Worm (Caenorhabditis elegans) whole organism, early embryonic: ENCODE measurements around the gene ZK218.4.

Source experiments
- F13C5.2 ChIP-seq: sonication (generic microtip); optimal IDR thresholded peaks from 2 replicates; lab custom pipeline; 2017; ENCODE audit warnings: mild to moderate bottlenecking, missing genetic modification characterization, inconsistent platforms, missing compliant biosample characterization
- ama-1 ChIP-seq: fragments of 150-350 bp; optimal IDR thresholded peaks from 2 replicates; lab custom pipeline; 2014
- ceh-13 ChIP-seq: fragments of 200-800 bp; sonication (Bioruptor generic); optimal IDR thresholded peaks from 2 replicates; lab custom pipeline; 2018; ENCODE audit warnings: mild to moderate bottlenecking, missing genetic modification characterization, missing compliant biosample characterization
- ceh-36 ChIP-seq: sonication (generic microtip); optimal IDR thresholded peaks from 2 replicates; lab custom pipeline; 2016; ENCODE audit warnings: missing genetic modification characterization, inconsistent platforms, missing compliant biosample characterization
- ets-7 ChIP-seq: sonication (generic microtip); optimal IDR thresholded peaks from 2 replicates; lab custom pipeline; 2016; ENCODE audit warnings: missing genotype, missing genetic modification characterization, missing compliant biosample characterization
- flt-1 ChIP-seq: fragments of 200-800 bp; sonication (Bioruptor generic); IDR thresholded peaks from 2 replicates; pipeline ENCODE4 v1.3.6; 2022; ENCODE audit warnings: missing genetic modification characterization, missing compliant biosample characterization
- hmbx-1 ChIP-seq: sonication (generic microtip); optimal IDR thresholded peaks from 2 replicates; lab custom pipeline; 2016; ENCODE audit warnings: mild to moderate bottlenecking, missing genetic modification characterization, missing compliant biosample characterization
- hnd-1 ChIP-seq: sonication (generic microtip); optimal IDR thresholded peaks from 2 replicates; lab custom pipeline; 2016; ENCODE audit warnings: missing genetic modification characterization, missing compliant biosample characterization
- pes-1 ChIP-seq: fragments of 200-800 bp; sonication (Bioruptor generic); IDR thresholded peaks from 2 replicates; pipeline ENCODE4 v1.3.6; 2022; ENCODE audit warnings: missing genetic modification reagents, missing genetic modification characterization, missing compliant biosample characterization
- scrt-1 ChIP-seq: fragments of 200-800 bp; sonication (Bioruptor generic); IDR thresholded peaks from 2 replicates; pipeline ENCODE4 v1.3.6; 2022; ENCODE audit warnings: missing genetic modification characterization, missing compliant biosample characterization
- sea-1 ChIP-seq: fragments of 200-800 bp; sonication (Bioruptor generic); conservative IDR thresholded peaks from 2 replicates; pipeline ENCODE4 v1.3.6; 2022; ENCODE audit warnings: missing genetic modification characterization, missing compliant biosample characterization
- tbx-11 ChIP-seq: fragments of 200-800 bp; sonication (Bioruptor generic); IDR thresholded peaks from 2 replicates; pipeline ENCODE4 v1.3.6; 2022; ENCODE audit warnings: missing genetic modification characterization, missing compliant biosample characterization
- tra-4 ChIP-seq: sonication (generic microtip); optimal IDR thresholded peaks from 2 replicates; lab custom pipeline; 2017; ENCODE audit warnings: missing genetic modification characterization, missing compliant biosample characterization

ce11 chrV:17079795-17080194, 18.9 kb upstream of the ZK218.4 start, which contains the start of gene srw-20:
- TF ChIP-seq ceh-36 (tag; lab: Kevin White, UChicago) (no peak), ama-1 (lab: Kevin White, UChicago) (no peak), tbx-11 (no peak), ceh-13 (GFP tag; lab: Kevin White, UChicago) (no peak), hnd-1 (tag; lab: Kevin White, UChicago) (no peak), hmbx-1 (no peak), ets-7 (tag; lab: Kevin White, UChicago) (no peak), scrt-1 (GFP tag; lab: Robert Waterston, UW) (no peak), F13C5.2 (tag; lab: Kevin White, UChicago) (no peak), sea-1 (GFP tag; lab: Robert Waterston, UW) (no peak), pes-1 (no peak), tra-4 (no peak), flt-1 (no peak)
